Worm (Caenorhabditis elegans): ENCODE results near the gene T23G4.2.

- TF ChIP-seq lin-39 (tag; optimal IDR thresholded peaks at IDR 0.05) (no peak), ceh-16 (tag; optimal IDR thresholded peaks at IDR 0.05) (no peak), skn-1 (tag; optimal IDR thresholded peaks at IDR 0.05) (no peak), unc-39 (tag; optimal IDR thresholded peaks at IDR 0.05) (no peak), lin-15B (tag; optimal IDR thresholded peaks at IDR 0.05) (no peak), ZK546.5 (tag; optimal IDR thresholded peaks at IDR 0.05) (no peak), fos-1 (tag; optimal IDR thresholded peaks at IDR 0.05) (no peak), ztf-4 (tag; optimal IDR thresholded peaks at IDR 0.05) (no peak), ama-1 (optimal IDR thresholded peaks at IDR 0.05) (no peak), nhr-28 (tag; optimal IDR thresholded peaks at IDR 0.05) (no peak), pha-4 (tag; optimal IDR thresholded peaks at IDR 0.05) (no peak)
Observed at ce11 chrIV:13727865-13728264, 38.5 kb upstream of the T23G4.2 start.

Measured in whole organism, L3 larva.